Fruit fly (Drosophila melanogaster): ENCODE data around the gene CG42488.
A peak's percentile ranks its signal among the peaks of the same experiment; 100 is the strongest.

CG42488 gene

DNA sequence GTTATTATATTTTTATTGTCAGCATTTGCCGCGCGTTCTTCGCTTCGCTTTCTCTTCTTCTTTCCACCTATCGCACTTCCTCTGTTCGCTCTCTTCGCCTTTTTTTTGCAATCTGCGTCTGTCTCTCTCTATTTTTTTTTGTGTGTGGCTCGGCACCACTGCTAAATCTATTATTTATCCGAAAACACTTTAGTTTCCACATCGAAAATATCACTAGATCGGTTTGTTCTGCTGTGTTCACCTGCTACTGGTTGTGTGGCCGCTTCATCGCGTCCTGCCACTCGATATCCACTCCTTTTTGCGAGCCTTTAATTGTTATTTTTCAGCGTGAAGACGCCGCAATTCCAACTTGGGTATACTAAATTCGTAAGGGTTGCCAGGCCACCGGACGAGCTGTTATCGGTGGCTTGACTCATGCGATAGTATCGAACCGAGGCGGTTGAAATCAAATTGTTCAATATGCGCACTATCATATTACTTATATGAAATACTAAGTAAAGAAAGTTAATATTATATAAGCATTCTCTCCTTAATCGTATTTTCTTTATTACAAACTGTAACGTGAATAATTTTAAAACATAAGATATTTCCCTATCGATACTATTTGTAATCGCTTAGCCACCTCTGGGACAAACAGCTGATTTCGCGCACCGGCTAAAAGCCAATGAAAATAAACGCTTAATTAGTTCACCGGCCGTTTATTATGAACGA is at the start of gene CG42488, which contains the start of the genes XNP and CG5116:
Gene CG42488 (plus strand): TSS at position 636 of the 711 bp plus-strand sequence.
Gene XNP (minus strand): TSS at position 372 of the 711 bp plus-strand sequence.
Gene CG5116 (plus strand): TSS at position 636 of the 711 bp plus-strand sequence.
- peak; percentile 63 for TF ChIP-seq CG17801 (GFP tag; optimal IDR thresholded peaks at IDR 0.05; ENCODE audit: partially characterized antibody)

DNA sequence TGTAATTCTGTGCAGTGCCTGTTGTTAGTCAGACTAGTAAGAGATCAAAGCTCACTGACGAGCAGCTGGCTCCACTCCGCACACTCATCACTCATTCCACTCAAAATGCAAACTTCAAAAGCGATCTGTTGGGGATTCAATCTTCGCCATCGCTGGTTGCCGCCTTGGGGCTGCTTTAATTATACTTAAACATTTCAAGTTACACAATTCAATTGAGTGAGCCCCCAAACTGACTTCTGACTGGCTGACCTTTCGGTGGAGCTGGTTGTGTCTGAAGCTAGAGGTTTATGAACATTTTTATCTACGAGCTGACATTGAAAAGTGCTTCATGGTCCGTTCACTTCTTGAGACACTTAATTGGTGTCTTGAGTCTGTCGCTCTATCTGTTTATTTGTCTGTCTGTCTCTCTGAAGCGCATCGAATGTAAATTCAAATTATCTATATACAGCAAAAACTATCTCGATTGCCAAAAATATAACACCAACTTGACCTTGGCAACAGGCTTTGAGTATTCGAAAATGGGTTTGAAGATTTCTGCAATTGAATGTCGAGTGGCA is 45.6 kb upstream of the CG42488 start:
- TF ChIP-seq CG17801 (GFP tag; optimal IDR thresholded peaks at IDR 0.05; ENCODE audit: partially characterized antibody) = no peak

DNA sequence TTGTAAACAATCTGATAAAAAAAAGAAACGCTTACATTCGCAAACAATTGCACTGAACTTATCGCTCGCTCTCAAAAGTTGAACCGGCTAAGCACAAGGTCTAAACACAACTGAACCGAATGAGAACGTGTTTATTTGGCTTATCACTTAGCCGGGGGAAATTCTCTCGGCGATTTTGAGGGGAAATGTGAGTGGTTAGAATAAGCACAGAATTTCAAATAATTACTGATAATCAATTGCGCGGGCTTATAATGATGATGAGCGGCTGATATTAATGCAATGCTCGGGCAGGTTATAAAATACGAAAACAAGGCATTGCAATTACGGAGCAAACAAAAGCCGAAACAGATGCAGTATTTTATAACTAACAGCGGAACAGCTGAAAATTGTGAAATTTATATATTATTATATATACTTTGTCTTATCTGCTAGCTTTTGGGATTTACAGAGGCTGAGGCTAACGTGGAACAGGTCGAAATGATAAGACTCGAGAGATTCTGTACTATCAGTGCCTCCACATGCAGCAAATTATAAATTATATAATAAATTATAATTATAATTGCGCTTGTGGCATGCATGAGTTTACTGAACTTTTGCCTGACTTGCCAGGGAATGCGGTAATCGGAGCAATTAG is 44.4 kb upstream of the CG42488 start:
- no peak for TF ChIP-seq CG17801 (GFP tag; optimal IDR thresholded peaks at IDR 0.05; ENCODE audit: partially characterized antibody)

DNA sequence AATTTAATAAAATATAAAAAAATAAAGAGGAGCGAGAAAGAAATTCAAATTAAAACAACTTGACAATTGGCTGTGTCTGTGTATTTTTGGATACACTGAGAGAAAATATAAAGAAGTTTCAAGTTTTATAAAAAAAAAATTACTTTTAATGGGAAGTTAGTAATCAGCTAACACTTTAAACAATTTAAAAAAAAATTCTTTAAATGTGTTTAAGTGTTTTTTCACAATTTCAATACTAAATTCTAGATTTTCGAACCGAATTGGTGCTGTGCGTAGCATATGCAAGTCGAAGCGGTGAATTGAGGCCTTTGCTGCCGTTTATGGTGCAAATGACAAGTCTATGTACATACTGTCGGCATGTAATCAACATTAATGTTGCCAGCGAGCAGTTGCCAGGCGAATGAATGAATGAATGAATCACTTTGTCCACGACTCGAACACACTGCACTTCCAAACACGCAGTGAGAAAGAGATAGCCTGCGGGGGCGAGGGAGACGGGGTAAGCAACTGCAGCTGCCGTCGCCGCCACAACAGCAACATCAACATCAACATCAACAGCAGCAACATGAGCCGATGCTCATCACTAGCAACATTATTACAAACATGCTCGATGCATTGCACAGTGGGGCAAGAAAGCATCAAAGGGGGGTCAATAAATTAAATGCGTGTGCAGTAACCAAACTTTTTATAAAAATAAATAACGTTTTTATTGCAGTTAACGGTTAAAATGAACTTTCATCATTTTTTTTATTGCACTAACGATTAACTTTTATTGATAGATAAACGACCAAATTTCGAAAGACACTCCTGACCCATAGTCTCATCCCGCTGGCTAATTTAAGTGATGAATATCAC is 37.1 kb upstream of the CG42488 start:
- TF ChIP-seq CG17801 (GFP tag; optimal IDR thresholded peaks at IDR 0.05; ENCODE audit: partially characterized antibody) = no peak

DNA sequence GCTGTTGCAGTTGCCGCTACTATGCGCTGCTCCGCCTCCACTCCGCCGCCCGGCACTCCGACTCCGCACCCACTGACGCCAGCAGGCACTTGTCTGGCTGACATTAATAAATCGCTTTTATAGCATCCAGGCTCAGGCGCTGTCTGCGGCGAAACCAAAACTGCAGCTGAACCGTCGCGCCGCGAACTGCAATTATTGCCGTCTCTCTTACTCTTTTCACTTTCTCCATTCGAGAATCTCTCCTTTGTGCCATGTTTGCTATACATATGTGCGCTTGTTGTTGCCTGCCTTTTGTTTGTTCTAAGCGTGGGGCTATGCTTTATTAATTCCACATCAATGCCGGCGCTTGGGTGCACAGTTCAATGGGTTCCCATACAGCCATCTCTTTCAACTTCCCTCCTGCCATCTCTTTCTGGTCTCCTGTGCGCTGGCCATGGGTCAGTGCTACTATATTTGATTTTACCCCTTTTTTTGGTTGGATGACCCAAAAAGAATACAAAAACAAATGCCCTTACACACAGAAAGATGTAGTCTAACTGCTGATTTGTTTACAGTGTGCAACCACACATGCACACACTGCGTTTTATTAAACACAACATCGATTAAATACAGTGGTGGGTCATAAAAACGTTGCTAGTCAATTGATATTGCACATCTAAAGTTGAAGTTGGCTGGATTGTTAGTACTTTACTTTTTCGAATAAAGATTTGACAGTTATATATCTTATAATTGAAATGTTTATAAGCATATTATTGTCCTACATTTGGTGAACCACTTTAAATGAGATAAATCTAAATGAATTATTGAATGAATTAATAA is 36.2 kb upstream of the CG42488 start:
- no peak for TF ChIP-seq CG17801 (GFP tag; optimal IDR thresholded peaks at IDR 0.05; ENCODE audit: partially characterized antibody)

DNA sequence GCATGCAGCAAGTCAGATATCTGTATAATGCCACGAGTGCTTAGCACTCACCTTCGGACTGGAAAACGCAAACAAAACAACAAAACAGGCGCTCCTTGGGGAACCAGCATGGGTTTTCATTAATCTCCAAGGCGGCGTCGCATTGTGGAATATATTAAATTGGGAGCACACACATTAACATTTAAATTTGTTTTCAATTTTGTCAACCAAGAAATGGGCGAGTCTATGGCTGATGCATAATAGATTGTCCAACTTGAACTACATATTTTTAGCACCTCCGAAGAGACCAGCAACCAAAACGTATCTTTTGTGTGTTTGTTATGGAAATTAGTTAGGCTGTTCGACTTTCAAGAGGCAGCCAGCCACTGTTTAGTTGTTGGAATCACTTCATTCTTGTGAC is 35.4 kb upstream of the CG42488 start:
- TF ChIP-seq CG17801 (GFP tag; optimal IDR thresholded peaks at IDR 0.05; ENCODE audit: partially characterized antibody) = no peak

DNA sequence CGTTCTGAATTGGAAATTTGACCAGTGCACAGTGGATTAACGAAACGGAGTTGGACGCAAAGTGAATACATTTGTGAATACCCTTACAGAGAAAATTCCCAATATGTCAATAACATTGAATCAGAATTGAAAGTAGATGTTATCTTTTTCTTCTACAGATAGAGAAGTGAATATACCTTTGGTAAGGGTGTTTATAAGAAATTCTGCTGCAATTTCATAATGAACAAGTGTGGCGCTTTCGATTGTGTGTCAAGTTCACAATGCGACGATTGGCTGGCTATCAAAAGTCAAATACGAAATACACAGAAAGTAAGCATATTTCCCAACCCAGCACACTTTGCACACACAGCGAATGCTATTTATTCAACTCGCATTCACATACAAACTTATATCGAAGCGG is 34.6 kb upstream of the CG42488 start:
- peak; percentile 44 for TF ChIP-seq CG17801 (GFP tag; optimal IDR thresholded peaks at IDR 0.05; ENCODE audit: partially characterized antibody)

DNA sequence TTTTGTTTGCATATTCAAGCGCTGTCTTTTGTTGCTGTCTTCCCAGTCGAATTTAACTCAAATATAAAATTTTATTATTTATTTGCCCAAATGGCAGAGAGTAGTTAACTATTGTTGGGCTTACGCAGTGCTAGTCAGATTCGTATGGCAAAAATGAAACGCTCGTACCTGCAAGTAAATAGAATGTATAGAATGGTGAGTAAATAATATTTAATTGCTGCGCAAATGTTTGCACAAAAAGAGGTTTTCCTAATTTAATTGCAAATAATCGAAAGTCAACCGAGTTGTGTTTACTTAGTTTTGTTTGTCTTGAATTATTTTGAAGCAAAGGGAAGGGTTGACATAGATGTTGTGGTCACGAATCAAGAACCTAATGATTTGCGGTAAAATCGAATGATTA is 34.2 kb upstream of the CG42488 start:
- TF ChIP-seq CG17801 (GFP tag; optimal IDR thresholded peaks at IDR 0.05; ENCODE audit: partially characterized antibody) = no peak

DNA sequence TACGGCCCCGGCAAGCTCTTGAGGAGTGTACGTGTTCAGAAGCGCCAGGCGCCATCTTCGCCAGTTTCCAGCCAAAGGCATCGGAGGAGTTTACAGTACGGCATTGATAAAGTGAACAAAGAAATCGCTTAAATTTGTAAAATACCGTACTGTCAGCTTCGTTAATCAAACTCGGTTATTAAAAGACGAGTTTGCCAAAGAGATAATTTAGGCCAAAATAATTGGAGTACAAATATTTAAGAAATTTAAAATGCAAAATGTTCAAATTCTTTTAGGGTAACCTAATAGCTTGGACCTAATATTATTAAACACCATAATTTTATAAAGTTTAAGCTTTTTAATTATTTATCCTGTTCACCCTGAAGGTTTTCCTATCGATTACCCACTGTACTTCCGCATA is 31.1 kb upstream of the CG42488 start:
- no peak for TF ChIP-seq CG17801 (GFP tag; optimal IDR thresholded peaks at IDR 0.05; ENCODE audit: partially characterized antibody)

DNA sequence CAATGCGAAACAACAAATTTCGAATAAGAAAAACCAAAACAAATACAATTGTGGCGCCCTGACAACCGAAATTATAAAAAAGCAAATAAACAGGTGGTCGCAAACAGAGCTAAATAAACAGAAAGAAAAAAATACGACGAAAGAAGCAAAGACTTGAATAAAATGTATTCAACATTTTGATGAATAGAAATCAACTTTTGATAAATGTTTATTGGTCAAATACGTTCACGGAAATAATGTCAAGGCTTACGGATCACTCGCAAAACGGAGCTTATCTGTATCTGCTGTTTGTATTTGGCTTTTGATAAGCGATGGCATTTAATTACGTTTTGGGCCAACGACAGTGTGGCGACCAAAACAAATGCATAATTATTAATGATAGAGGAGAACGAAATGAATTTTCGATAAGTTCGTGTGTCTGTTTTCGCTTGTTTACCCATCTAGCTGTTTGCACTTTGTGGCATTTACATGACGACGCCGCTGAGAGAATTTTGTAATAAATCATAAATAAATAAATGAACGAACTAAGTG is 29.7 kb upstream of the CG42488 start:
- TF ChIP-seq CG17801 (GFP tag; optimal IDR thresholded peaks at IDR 0.05; ENCODE audit: partially characterized antibody) = no peak

DNA sequence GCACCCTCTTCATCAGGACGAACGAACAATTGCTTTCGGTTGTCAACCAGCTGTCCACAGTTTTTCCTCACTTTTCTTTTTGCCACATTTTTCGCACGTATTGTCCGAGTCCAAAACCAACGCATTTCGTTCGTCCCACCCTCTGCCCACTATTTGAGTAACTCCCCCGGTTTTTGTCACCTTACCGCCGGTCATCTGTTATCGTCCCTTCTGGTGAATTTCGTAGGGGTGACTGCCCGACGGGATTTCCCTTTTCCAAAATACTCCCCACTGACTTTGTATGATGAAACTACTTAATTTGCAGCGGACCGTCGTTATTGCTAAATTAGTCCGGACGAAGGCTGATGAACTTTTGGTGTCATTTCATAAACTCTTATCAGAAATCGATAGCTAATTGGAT is 25.8 kb upstream of the CG42488 start:
- no peak for TF ChIP-seq CG17801 (GFP tag; optimal IDR thresholded peaks at IDR 0.05; ENCODE audit: partially characterized antibody)

DNA sequence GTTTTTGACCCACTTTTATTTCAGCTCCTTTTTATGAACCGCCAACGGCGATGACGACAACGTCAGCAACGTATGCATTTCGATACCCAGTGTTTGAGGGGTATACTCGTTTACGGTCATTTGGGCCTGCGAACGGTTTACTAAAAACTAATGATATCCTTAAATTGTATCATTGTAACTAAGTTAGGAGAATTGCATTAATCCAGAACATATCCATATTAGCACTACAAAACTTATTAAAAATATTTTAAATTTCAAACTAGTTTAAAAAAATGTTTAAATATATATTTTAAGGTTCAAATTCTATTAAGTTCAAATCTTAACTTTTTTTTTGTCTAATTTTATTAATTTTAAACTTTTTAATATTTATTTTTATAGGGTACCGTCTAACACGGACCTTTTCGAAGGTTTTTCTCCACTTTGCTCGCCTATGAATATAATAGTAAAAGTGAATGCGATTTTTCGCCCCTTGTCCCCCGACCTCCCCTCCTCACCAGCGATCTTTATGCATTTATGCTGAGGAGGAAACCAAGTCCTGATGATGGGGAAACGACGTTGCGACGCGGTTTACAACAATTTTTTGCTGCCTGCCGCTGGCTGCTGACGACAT is 23.6 kb upstream of the CG42488 start:
- TF ChIP-seq CG17801 (GFP tag; optimal IDR thresholded peaks at IDR 0.05; ENCODE audit: partially characterized antibody) = no peak

DNA sequence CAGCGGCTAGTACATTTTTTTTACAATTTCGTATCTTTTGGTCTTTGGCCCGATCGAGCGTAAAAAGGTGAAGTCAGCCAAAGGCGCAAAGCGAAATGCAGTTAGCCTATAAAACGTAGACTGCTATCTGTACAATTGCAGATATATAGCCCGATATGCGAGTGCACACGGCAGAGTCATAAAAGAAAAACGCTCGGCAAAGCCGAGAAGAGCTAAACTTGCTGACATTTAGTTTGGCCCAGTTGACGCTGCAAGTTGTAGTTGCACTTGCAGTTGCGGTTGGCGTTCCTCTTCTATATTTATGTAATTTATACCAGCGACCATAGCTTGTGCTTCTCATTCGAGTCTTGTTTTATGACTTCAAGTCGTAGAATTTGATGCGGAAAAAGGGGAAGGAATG is 22.2 kb upstream of the CG42488 start:
- no peak for TF ChIP-seq CG17801 (GFP tag; optimal IDR thresholded peaks at IDR 0.05; ENCODE audit: partially characterized antibody)

DNA sequence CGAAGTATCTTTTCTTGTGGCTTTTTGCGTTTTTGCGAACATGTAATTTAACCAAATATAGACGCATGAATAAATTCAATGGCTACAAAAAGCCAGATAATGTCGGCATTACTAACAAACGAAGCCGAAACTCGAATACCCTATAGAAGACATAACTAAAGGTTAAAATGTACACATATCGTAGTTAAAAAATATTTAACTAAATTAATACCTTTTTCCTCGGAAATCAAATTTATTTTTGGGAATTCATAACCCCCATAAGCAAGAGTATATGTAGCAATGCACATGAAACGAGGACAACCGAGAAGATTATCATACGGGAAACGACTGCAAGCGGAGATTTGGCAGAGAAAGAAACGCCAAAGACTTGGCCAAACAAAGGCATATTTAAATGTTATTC is 21.2 kb upstream of the CG42488 start:
- no peak for TF ChIP-seq CG17801 (GFP tag; optimal IDR thresholded peaks at IDR 0.05; ENCODE audit: partially characterized antibody)

All from ovary, adult (tissue).